Fruit fly (Drosophila melanogaster) whole organism, embryonic: Measurements from ENCODE around the gene CG33160.

Experiments
- CG11398 ChIP-seq: fragments of 200-800 bp; sonication (Bioruptor generic); optimal IDR thresholded peaks from 2 replicates; lab custom pipeline; 2016; ENCODE audit warnings: missing biosample characterization, missing genetic modification characterization
- CG1233 ChIP-seq: fragments of 200-800 bp; sonication (Bioruptor generic); optimal IDR thresholded peaks from 4 replicates; lab custom pipeline; 2018; ENCODE audit warnings: missing biosample characterization, mild to moderate bottlenecking, missing genetic modification characterization
- CG13296 ChIP-seq: fragments of 200-800 bp; sonication (Bioruptor generic); optimal IDR thresholded peaks from 3 replicates; lab custom pipeline; 2018; ENCODE audit warnings: missing biosample characterization, mild to moderate bottlenecking, missing genetic modification characterization
- CG14965 ChIP-seq: fragments of 200-800 bp; sonication (Bioruptor generic); optimal IDR thresholded peaks from 2 replicates; lab custom pipeline; 2016; ENCODE audit warnings: missing biosample characterization, missing genetic modification characterization, borderline replicate concordance
- CG15601 ChIP-seq: fragments of 200-800 bp; sonication (Bioruptor generic); optimal IDR thresholded peaks from 3 replicates; lab custom pipeline; 2019; ENCODE audit warnings: missing biosample characterization, mild to moderate bottlenecking, missing genetic modification characterization, moderate library complexity
- CG17829 ChIP-seq: fragments of 200-800 bp; optimal IDR thresholded peaks from 2 replicates; lab custom pipeline; 2019; ENCODE audit warnings: missing biosample characterization, mild to moderate bottlenecking, missing genetic modification characterization, moderate library complexity
- CG18619 ChIP-seq: fragments of 200-800 bp; sonication (Bioruptor generic); optimal IDR thresholded peaks from 3 replicates; lab custom pipeline; 2017; ENCODE audit warnings: missing biosample characterization, mild to moderate bottlenecking, missing genetic modification characterization
- CG2889 ChIP-seq: fragments of 200-800 bp; sonication (Bioruptor generic); IDR thresholded peaks from 3 replicates; pipeline ENCODE4 v1.3.6; 2022; ENCODE audit warnings: missing biosample characterization, missing genetic modification characterization
- CG30020 ChIP-seq: fragments of 200-800 bp; optimal IDR thresholded peaks from 2 replicates; lab custom pipeline; 2019; ENCODE audit warnings: missing biosample characterization, mild to moderate bottlenecking, missing genetic modification characterization, moderate library complexity
- CG3847 ChIP-seq: fragments of 200-800 bp; sonication (Bioruptor generic); IDR thresholded peaks from 2 replicates; pipeline ENCODE4 v1.3.6; 2022; ENCODE audit warnings: missing biosample characterization, missing genetic modification characterization
- CG6683 ChIP-seq: fragments of 200-800 bp; sonication (Bioruptor generic); optimal IDR thresholded peaks from 2 replicates; lab custom pipeline; 2017; ENCODE audit warnings: missing biosample characterization, mild to moderate bottlenecking, missing genetic modification characterization, missing genetic modification reagents
- CG6765 ChIP-seq: fragments of 200-800 bp; sonication (Bioruptor generic); optimal IDR thresholded peaks from 3 replicates; lab custom pipeline; 2017; ENCODE audit warnings: missing biosample characterization, mild to moderate bottlenecking, missing genetic modification characterization
- CG7271 ChIP-seq: fragments of 200-800 bp; sonication (Bioruptor generic); optimal IDR thresholded peaks from 2 replicates; lab custom pipeline; 2018; ENCODE audit warnings: missing biosample characterization, mild to moderate bottlenecking, missing genetic modification characterization, moderate library complexity
- CG8765 ChIP-seq: fragments of 200-800 bp; sonication (Bioruptor generic); IDR thresholded peaks from 2 replicates; pipeline ENCODE4 v1.3.6; 2022; ENCODE audit warnings: missing biosample characterization, missing genetic modification characterization
- CG9437 ChIP-seq: fragments of 200-800 bp; sonication (Bioruptor generic); optimal IDR thresholded peaks from 2 replicates; lab custom pipeline; 2018; ENCODE audit warnings: missing biosample characterization, mild to moderate bottlenecking, missing genetic modification characterization
- E2f1 ChIP-seq: fragments of 200-800 bp; sonication (Bioruptor generic); IDR thresholded peaks from 2 replicates; pipeline ENCODE4 v1.3.6; 2022; ENCODE audit warnings: missing biosample characterization, missing genetic modification characterization
- Fer1 ChIP-seq: fragments of 200-800 bp; sonication (Bioruptor generic); optimal IDR thresholded peaks from 2 replicates; lab custom pipeline; 2017; ENCODE audit warnings: missing biosample characterization, mild to moderate bottlenecking, missing genetic modification characterization
- Hr51 ChIP-seq, 2 experiments: fragments of 200-800 bp; sonication (Bioruptor generic); optimal IDR thresholded peaks; 2 replicates in 1 of 2; 3 replicates in 1 of 2; lab custom pipeline; 2016 to 2018; ENCODE audit warnings: missing biosample characterization in 2 of 2, missing genetic modification characterization in 2 of 2, mild to moderate bottlenecking in 1 of 2, moderate library complexity in 1 of 2
- Lpt ChIP-seq: fragments of >200 bp; optimal IDR thresholded peaks from 2 replicates; lab custom pipeline; 2018; ENCODE audit warnings: missing biosample characterization, missing genetic modification characterization
- Med ChIP-seq: fragments of 200-800 bp; sonication (Bioruptor generic); peaks from one replicate; lab custom pipeline; 2016; ENCODE audit warnings: missing biosample characterization, missing genetic modification characterization, mild to moderate bottlenecking, inconsistent platforms, moderate library complexity
- Rx ChIP-seq: fragments of 200-800 bp; sonication (Bioruptor generic); IDR thresholded peaks from 2 replicates; pipeline ENCODE4 v1.3.6; 2022; ENCODE audit warnings: missing biosample characterization, missing genetic modification characterization
- Sox100B ChIP-seq: fragments of 200-800 bp; sonication (Bioruptor generic); optimal IDR thresholded peaks from 3 replicates; lab custom pipeline; 2018; ENCODE audit warnings: missing biosample characterization, mild to moderate bottlenecking, missing genetic modification characterization
- amos ChIP-seq: fragments of 200-800 bp; sonication (Bioruptor generic); IDR thresholded peaks from 2 replicates; pipeline ENCODE4 v1.3.6; 2022; ENCODE audit warnings: missing biosample characterization, missing genetic modification characterization; ENCODE audit not compliant: partially characterized antibody
- aop ChIP-seq: fragments of 200-800 bp; sonication (Bioruptor generic); IDR thresholded peaks from 2 replicates; pipeline ENCODE4 v1.3.6; 2022; ENCODE audit warnings: missing biosample characterization, missing genetic modification characterization
- ap ChIP-seq: fragments of 200-800 bp; sonication (Bioruptor generic); IDR thresholded peaks from 2 replicates; pipeline ENCODE4 v1.3.6; 2022; ENCODE audit warnings: missing biosample characterization, missing genetic modification characterization
- az2 ChIP-seq: fragments of 200-800 bp; sonication (Bioruptor generic); optimal IDR thresholded peaks from 3 replicates; lab custom pipeline; 2016; ENCODE audit warnings: missing biosample characterization, missing genetic modification characterization
- bowl ChIP-seq: fragments of 200-800 bp; sonication (Bioruptor generic); IDR thresholded peaks from 2 replicates; pipeline ENCODE4 v1.3.6; 2022; ENCODE audit warnings: missing biosample characterization, missing genetic modification characterization
- cas ChIP-seq: fragments of 200-800 bp; sonication (Bioruptor generic); IDR thresholded peaks from 2 replicates; pipeline ENCODE4 v1.3.6; 2022; ENCODE audit warnings: missing biosample characterization, missing genetic modification characterization
- chm ChIP-seq: fragments of 200-800 bp; sonication (Bioruptor generic); IDR thresholded peaks from 2 replicates; pipeline ENCODE4 v1.3.6; 2022; ENCODE audit warnings: missing biosample characterization, missing genetic modification characterization
- ci ChIP-seq: fragments of 200-800 bp; sonication (Bioruptor generic); IDR thresholded peaks from 3 replicates; pipeline ENCODE4 v1.3.6; 2022; ENCODE audit warnings: missing biosample characterization, missing genetic modification characterization
- crp ChIP-seq, 2 experiments: fragments of 200-800 bp; sonication (Bioruptor generic); optimal IDR thresholded peaks; 2 replicates in 1 of 2; 3 replicates in 1 of 2; lab custom pipeline; 2017; ENCODE audit warnings: missing biosample characterization in 2 of 2, missing genetic modification characterization in 2 of 2, mild to moderate bottlenecking in 1 of 2, moderate library complexity in 1 of 2
- cwo ChIP-seq: fragments of 200-800 bp; sonication (Bioruptor generic); optimal IDR thresholded peaks from 3 replicates; lab custom pipeline; 2017; ENCODE audit warnings: missing biosample characterization, missing genetic modification characterization, mild to moderate bottlenecking, moderate library complexity, missing genetic modification reagents
- esg ChIP-seq: fragments of 200-800 bp; sonication (Bioruptor generic); conservative IDR thresholded peaks from 2 replicates; pipeline ENCODE4 v1.3.6; 2022; ENCODE audit warnings: missing biosample characterization, missing genetic modification characterization
- grau ChIP-seq: fragments of 200-800 bp; optimal IDR thresholded peaks from 3 replicates; lab custom pipeline; 2019; ENCODE audit warnings: missing biosample characterization, mild to moderate bottlenecking, missing genetic modification characterization, moderate library complexity
- gro ChIP-seq: fragments of 200-800 bp; sonication (Bioruptor generic); optimal IDR thresholded peaks from 2 replicates; lab custom pipeline; 2016; ENCODE audit warnings: missing biosample characterization, missing genetic modification characterization
- gsb-n ChIP-seq: fragments of 200-800 bp; sonication (Bioruptor generic); optimal IDR thresholded peaks from 3 replicates; lab custom pipeline; 2018; ENCODE audit warnings: missing biosample characterization, mild to moderate bottlenecking, missing genetic modification characterization
- h ChIP-seq: fragments of >200 bp; optimal IDR thresholded peaks from 2 replicates; lab custom pipeline; 2017
- klu ChIP-seq: fragments of 200-800 bp; sonication (Bioruptor generic); IDR thresholded peaks from 2 replicates; pipeline ENCODE4 v1.3.6; 2022; ENCODE audit warnings: missing biosample characterization, missing genetic modification characterization
- lbe ChIP-seq: fragments of 200-800 bp; sonication (Bioruptor generic); optimal IDR thresholded peaks from 2 replicates; lab custom pipeline; 2016; ENCODE audit warnings: missing biosample characterization, mild to moderate bottlenecking, missing genetic modification characterization
- luna ChIP-seq: fragments of 200-800 bp; sonication (Bioruptor generic); optimal IDR thresholded peaks from 2 replicates; lab custom pipeline; 2016; ENCODE audit warnings: missing biosample characterization, missing genetic modification characterization
- mld ChIP-seq: fragments of 200-800 bp; sonication (Bioruptor generic); IDR thresholded peaks from 3 replicates; pipeline ENCODE4 v1.3.6; 2022; ENCODE audit warnings: missing biosample characterization, missing genetic modification characterization; ENCODE audit not compliant: partially characterized antibody
- nom ChIP-seq: fragments of 200-800 bp; sonication (Bioruptor generic); optimal IDR thresholded peaks from 2 replicates; lab custom pipeline; 2017; ENCODE audit warnings: missing biosample characterization, missing genetic modification characterization, mild to moderate bottlenecking, moderate library complexity, missing genetic modification reagents
- odd ChIP-seq: fragments of 200-800 bp; sonication (Bioruptor generic); optimal IDR thresholded peaks from 2 replicates; lab custom pipeline; 2017; ENCODE audit warnings: missing biosample characterization, mild to moderate bottlenecking, missing genetic modification characterization
- pnt ChIP-seq: fragments of 200-800 bp; sonication (Bioruptor generic); optimal IDR thresholded peaks from 3 replicates; lab custom pipeline; 2016; ENCODE audit warnings: missing biosample characterization, missing genetic modification characterization
- sug ChIP-seq: fragments of 200-800 bp; optimal IDR thresholded peaks from 2 replicates; lab custom pipeline; 2019; ENCODE audit warnings: missing biosample characterization, mild to moderate bottlenecking, missing genetic modification characterization, moderate library complexity
- tup ChIP-seq: fragments of 200-800 bp; sonication (Bioruptor generic); optimal IDR thresholded peaks from 2 replicates; lab custom pipeline; 2016; ENCODE audit warnings: missing biosample characterization, mild to moderate bottlenecking, missing genetic modification characterization, moderate library complexity
- twi ChIP-seq: fragments of 200-800 bp; optimal IDR thresholded peaks from 2 replicates; lab custom pipeline; 2019; ENCODE audit warnings: missing biosample characterization, mild to moderate bottlenecking, missing genetic modification characterization, moderate library complexity
- yki ChIP-seq: fragments of >200 bp; optimal IDR thresholded peaks from 3 replicates; lab custom pipeline; 2018
- zen2 ChIP-seq: fragments of 200-800 bp; sonication (Bioruptor generic); IDR thresholded peaks from 3 replicates; pipeline ENCODE4 v1.3.6; 2022; ENCODE audit warnings: missing biosample characterization, missing genetic modification characterization; ENCODE audit not compliant: partially characterized antibody
- zfh2 ChIP-seq: fragments of 200-800 bp; sonication (Bioruptor generic); optimal IDR thresholded peaks from 2 replicates; lab custom pipeline; 2016; ENCODE audit warnings: missing biosample characterization, missing genetic modification characterization

Gene CG33160

dm6 chr3L:3239785-3240596, 33.8 kb upstream of the CG33160 start (continued):
- TF ChIP-seq klu: no peak
- no peak for TF ChIP-seq CG7271 (tag; lab: Kevin White, UChicago)
- no peak for TF ChIP-seq gsb-n (tag; lab: Kevin White, UChicago)
- no peak for TF ChIP-seq tup (GFP tag; lab: Kevin White, UChicago)
- no peak for TF ChIP-seq chm (GFP tag; lab: Robert Waterston, UW)
- no peak for TF ChIP-seq cwo (GFP tag; lab: Kevin White, UChicago)
- TF ChIP-seq CG30020 (tag; lab: Kevin White, UChicago): no peak
- TF ChIP-seq Fer1: no peak
- TF ChIP-seq CG15601: peak; percentile 5
- TF ChIP-seq ap (GFP tag; lab: Robert Waterston, UW): no peak
- TF ChIP-seq az2 (GFP tag; lab: Kevin White, UChicago): peak; percentile 6
- no peak for TF ChIP-seq CG9437 (GFP tag; lab: Kevin White, UChicago)
- TF ChIP-seq crp (GFP tag; optimal IDR thresholded peaks at IDR 0.05; lab: Kevin White, UChicago): no peak
- no peak for TF ChIP-seq h (lab: Kevin White, UChicago)
- TF ChIP-seq pnt (GFP tag; lab: Kevin White, UChicago): no peak
- TF ChIP-seq cas (GFP tag; lab: Robert Waterston, UW): no peak
- no peak for TF ChIP-seq nom
- TF ChIP-seq aop (GFP tag; lab: Robert Waterston, UW): no peak
- no peak for TF ChIP-seq esg (GFP tag; lab: Robert Waterston, UW)
- TF ChIP-seq CG2889 (GFP tag; lab: Robert Waterston, UW): no peak
- TF ChIP-seq Hr51 (GFP tag; optimal IDR thresholded peaks at IDR 0.05; lab: Kevin White, UChicago): no peak
- TF ChIP-seq CG6765 (GFP tag; lab: Kevin White, UChicago): no peak
- no peak for TF ChIP-seq CG14965
- peak; percentile 24 for TF ChIP-seq grau (tag; lab: Kevin White, UChicago)
- no peak for TF ChIP-seq CG1233 (GFP tag; lab: Kevin White, UChicago)
- no peak for TF ChIP-seq CG18619 (GFP tag; lab: Kevin White, UChicago)
- no peak for TF ChIP-seq mld (GFP tag; lab: Robert Waterston, UW)
- no peak for TF ChIP-seq twi (tag; lab: Kevin White, UChicago)
- TF ChIP-seq Sox100B (GFP tag; lab: Kevin White, UChicago): no peak
- no peak for TF ChIP-seq gro
- TF ChIP-seq E2f1: 0 out of 2 replicates have a peak, but pooled peaks have one; percentile 2
- TF ChIP-seq luna (GFP tag; lab: Kevin White, UChicago): no peak
- no peak for TF ChIP-seq ci (GFP tag; lab: Robert Waterston, UW)
- no peak for TF ChIP-seq amos (GFP tag; lab: Robert Waterston, UW)
- TF ChIP-seq CG8765 (GFP tag; lab: Robert Waterston, UW): no peak
- TF ChIP-seq Med: peak; percentile 47
- TF ChIP-seq sug: peak; percentile 29
- no peak for TF ChIP-seq bowl (GFP tag; lab: Robert Waterston, UW)
- no peak for TF ChIP-seq CG11398
- no peak for TF ChIP-seq yki (lab: Kevin White, UChicago)
- no peak for TF ChIP-seq CG3847 (GFP tag; lab: Robert Waterston, UW)
- TF ChIP-seq CG6683: no peak
- no peak for TF ChIP-seq Lpt (GFP tag; lab: Kevin White, UChicago)
- no peak for TF ChIP-seq CG17829
- peak; percentile 44 for TF ChIP-seq lbe (GFP tag; lab: Kevin White, UChicago)
- no peak for TF ChIP-seq zen2 (GFP tag; lab: Robert Waterston, UW)
- peak; percentile 35 for TF ChIP-seq odd
- no peak for TF ChIP-seq zfh2 (GFP tag; lab: Kevin White, UChicago)
- TF ChIP-seq Rx (GFP tag; lab: Robert Waterston, UW): no peak
- TF ChIP-seq CG13296 (GFP tag; lab: Kevin White, UChicago): no peak
